Worm (Caenorhabditis elegans): ENCODE results near the gene ugt-30.

Gene ugt-30

ce11 chrV:15072738-15073137, 52.3 kb downstream of the ugt-30 start:
- TF ChIP-seq nhr-11 (tag; optimal IDR thresholded peaks at IDR 0.05) = no peak
- TF ChIP-seq elt-2 (tag; optimal IDR thresholded peaks at IDR 0.05) = no peak
- TF ChIP-seq egl-5 (tag; optimal IDR thresholded peaks at IDR 0.05) = peak; percentile 78
- peak; percentile 6 for TF ChIP-seq nfya-1 (tag; optimal IDR thresholded peaks at IDR 0.05; ENCODE audit: insufficient read depth)

All from whole organism, L3 larva.